Worm (Caenorhabditis elegans) whole organism, L1 larva: ENCODE data around the gene F35H10.3.
A peak's percentile ranks its signal among the peaks of the same experiment; 100 is the strongest.

Experiments
- C16A3.4 ChIP-seq: fragments of 150-350 bp; optimal IDR thresholded peaks from 2 replicates; lab custom pipeline; 2014; ENCODE audit warnings: missing biosample characterization, missing genetic modification characterization
- Y116A8C.19 ChIP-seq: sonication (generic microtip); optimal IDR thresholded peaks from 2 replicates; lab custom pipeline; 2016; ENCODE audit warnings: missing compliant biosample characterization, missing genetic modification characterization, borderline replicate concordance
- alr-1 ChIP-seq: fragments of 200-800 bp; sonication (Bioruptor generic); optimal IDR thresholded peaks from 2 replicates; lab custom pipeline; 2018; ENCODE audit warnings: borderline replicate concordance, mild to moderate bottlenecking, missing genetic modification characterization, missing compliant biosample characterization
- blmp-1 ChIP-seq: fragments of 150-350 bp; optimal IDR thresholded peaks from 2 replicates; lab custom pipeline; 2014; ENCODE audit warnings: missing biosample characterization, missing genetic modification characterization
- ceh-63 ChIP-seq: fragments of 200-800 bp; sonication (Bioruptor generic); optimal IDR thresholded peaks from 2 replicates; lab custom pipeline; 2018; ENCODE audit warnings: mild to moderate bottlenecking, missing genetic modification characterization, missing compliant biosample characterization
- ceh-8 ChIP-seq: fragments of 200-800 bp; sonication (Bioruptor generic); optimal IDR thresholded peaks from 2 replicates; lab custom pipeline; 2018; ENCODE audit warnings: mild to moderate bottlenecking, missing genetic modification characterization, moderate library complexity, missing compliant biosample characterization
- ceh-82 ChIP-seq, 3 experiments: fragments of 150-350 bp in 1 of 3; sonication (generic microtip) in 2 of 3; optimal IDR thresholded peaks; 2 replicates each; lab custom pipeline; 2014 to 2017; ENCODE audit warnings: missing biosample characterization in 3 of 3, missing genetic modification characterization in 3 of 3
- ceh-90 ChIP-seq: sonication (generic microtip); optimal IDR thresholded peaks from 2 replicates; lab custom pipeline; 2016; ENCODE audit warnings: missing genetic modification characterization, missing compliant biosample characterization
- ces-1 ChIP-seq: fragments of 150-350 bp; optimal IDR thresholded peaks from 2 replicates; lab custom pipeline; 2014; ENCODE audit warnings: missing biosample characterization, missing genetic modification reagents, missing genetic modification characterization
- dsc-1 ChIP-seq: sonication (generic microtip); optimal IDR thresholded peaks from 2 replicates; lab custom pipeline; 2016; ENCODE audit warnings: mild to moderate bottlenecking, missing genetic modification characterization, missing compliant biosample characterization
- efl-3 ChIP-seq: fragments of 200-800 bp; sonication (Bioruptor generic); optimal IDR thresholded peaks from 2 replicates; lab custom pipeline; 2018; ENCODE audit warnings: mild to moderate bottlenecking, missing genetic modification characterization, missing compliant biosample characterization
- egl-27 ChIP-seq, 2 experiments: fragments of 150-350 bp in 1 of 2; sonication (generic microtip); optimal IDR thresholded peaks; 3 replicates each; lab custom pipeline; 2017 to 2018; ENCODE audit warnings: missing biosample characterization in 2 of 2, missing genetic modification characterization in 2 of 2, missing genetic modification reagents in 2 of 2
- elt-2 ChIP-seq: sonication (generic microtip); optimal IDR thresholded peaks from 2 replicates; lab custom pipeline; 2016; ENCODE audit warnings: missing genetic modification characterization, mild to moderate bottlenecking, inconsistent platforms, missing compliant biosample characterization, missing genetic modification reagents
- elt-3 ChIP-seq, 6 experiments: fragments of 150-350 bp in 1 of 6; sonication (generic microtip); optimal IDR thresholded peaks; 2 replicates each; lab custom pipeline; 2017 to 2018; ENCODE audit warnings: missing biosample characterization in 6 of 6, missing genetic modification characterization in 6 of 6, inconsistent platforms in 1 of 6
- ets-5 ChIP-seq: fragments of 200-800 bp; sonication (Bioruptor generic); IDR thresholded peaks from 2 replicates; pipeline ENCODE4 v1.3.6; 2022; ENCODE audit warnings: missing genetic modification characterization, missing compliant biosample characterization
- fkh-10 ChIP-seq: sonication (generic microtip); optimal IDR thresholded peaks from 2 replicates; lab custom pipeline; 2017; ENCODE audit warnings: missing biosample characterization, missing genetic modification reagents, missing genetic modification characterization
- fkh-4 ChIP-seq: sonication (generic microtip); optimal IDR thresholded peaks from 2 replicates; lab custom pipeline; 2016; ENCODE audit warnings: missing compliant biosample characterization, missing genetic modification characterization, borderline replicate concordance
- grh-1 ChIP-seq: fragments of 200-800 bp; sonication (Bioruptor generic); IDR thresholded peaks from 2 replicates; pipeline ENCODE4 v1.3.6; 2022; ENCODE audit warnings: missing genetic modification reagents, missing genetic modification characterization, missing compliant biosample characterization
- hpl-2 ChIP-seq: fragments of 150-350 bp; optimal IDR thresholded peaks from 2 replicates; lab custom pipeline; 2014; ENCODE audit warnings: missing biosample characterization, missing genetic modification reagents, missing genetic modification characterization
- isw-1 ChIP-seq: fragments of 200-800 bp; sonication (Bioruptor generic); IDR thresholded peaks from 2 replicates; pipeline ENCODE4 v1.3.6; 2022; ENCODE audit warnings: missing genetic modification characterization, missing compliant biosample characterization
- lin-13 ChIP-seq: fragments of 150-350 bp; optimal IDR thresholded peaks from 2 replicates; lab custom pipeline; 2014; ENCODE audit warnings: missing biosample characterization, missing genetic modification reagents, missing genetic modification characterization
- lin-14 ChIP-seq: fragments of 200-800 bp; sonication (Bioruptor generic); optimal IDR thresholded peaks from 2 replicates; lab custom pipeline; 2018; ENCODE audit warnings: mild to moderate bottlenecking, missing genetic modification characterization, moderate library complexity, missing compliant biosample characterization
- lin-39 ChIP-seq: fragments of 150-350 bp; optimal IDR thresholded peaks from 2 replicates; lab custom pipeline; 2014; ENCODE audit warnings: missing biosample characterization, missing genetic modification reagents, missing genetic modification characterization
- mab-9 ChIP-seq: fragments of 200-800 bp; sonication (Bioruptor generic); IDR thresholded peaks from 2 replicates; pipeline ENCODE4 v1.3.6; 2022; ENCODE audit warnings: missing genetic modification reagents, missing genetic modification characterization, missing compliant biosample characterization
- mdl-1 ChIP-seq, 2 experiments: fragments of 150-350 bp; optimal IDR thresholded peaks; 2 replicates each; lab custom pipeline; 2014 to 2017; ENCODE audit warnings: missing biosample characterization in 2 of 2, missing genetic modification characterization in 2 of 2, inconsistent platforms in 1 of 2
- mep-1 ChIP-seq: fragments of 150-350 bp; optimal IDR thresholded peaks from 2 replicates; lab custom pipeline; 2014; ENCODE audit warnings: missing biosample characterization, missing genetic modification characterization
- nhr-11 ChIP-seq: fragments of 150-350 bp; optimal IDR thresholded peaks from 2 replicates; lab custom pipeline; 2014; ENCODE audit warnings: missing biosample characterization, missing genetic modification characterization
- nhr-20 ChIP-seq: sonication (generic microtip); optimal IDR thresholded peaks from 2 replicates; lab custom pipeline; 2016; ENCODE audit warnings: mild to moderate bottlenecking, missing genetic modification characterization, missing compliant biosample characterization
- nhr-237 ChIP-seq: fragments of 150-350 bp; optimal IDR thresholded peaks from 2 replicates; lab custom pipeline; 2014; ENCODE audit warnings: missing biosample characterization, missing genetic modification characterization
- nhr-28 ChIP-seq: fragments of 150-350 bp; optimal IDR thresholded peaks from 2 replicates; lab custom pipeline; 2014; ENCODE audit warnings: missing biosample characterization, missing genetic modification characterization
- nhr-85 ChIP-seq: sonication (generic microtip); peaks from one replicate; lab custom pipeline; 2016; ENCODE audit warnings: missing genetic modification characterization, inconsistent platforms, missing compliant biosample characterization
- nhr-90 ChIP-seq: sonication (generic microtip); optimal IDR thresholded peaks from 2 replicates; lab custom pipeline; 2016; ENCODE audit warnings: mild to moderate bottlenecking, missing genetic modification characterization, missing compliant biosample characterization; ENCODE audit not compliant: poor library complexity
- pag-3 ChIP-seq: sonication (generic microtip); optimal IDR thresholded peaks from 2 replicates; lab custom pipeline; 2017; ENCODE audit warnings: missing genetic modification characterization, mild to moderate bottlenecking, missing compliant biosample characterization, antibody characterized with exemption, borderline replicate concordance; ENCODE audit not compliant: insufficient read depth
- pax-3 ChIP-seq: fragments of 200-800 bp; sonication (Bioruptor generic); optimal IDR thresholded peaks from 2 replicates; lab custom pipeline; 2018; ENCODE audit warnings: mild to moderate bottlenecking, missing genetic modification characterization, moderate library complexity, missing compliant biosample characterization
- pqm-1 ChIP-seq: sonication (generic microtip); optimal IDR thresholded peaks from 3 replicates; lab custom pipeline; 2017; ENCODE audit warnings: missing biosample characterization, missing genetic modification characterization
- skn-1 ChIP-seq: fragments of 150-350 bp; optimal IDR thresholded peaks from 2 replicates; lab custom pipeline; 2014; ENCODE audit warnings: missing biosample characterization, missing genetic modification characterization
- snpc-4 ChIP-seq: fragments of 150-350 bp; optimal IDR thresholded peaks from 2 replicates; lab custom pipeline; 2014; ENCODE audit warnings: missing biosample characterization, missing genetic modification characterization
- sptf-1 ChIP-seq: fragments of 150-350 bp; optimal IDR thresholded peaks from 2 replicates; lab custom pipeline; 2014; ENCODE audit warnings: missing biosample characterization, missing genetic modification characterization
- sup-37 ChIP-seq: fragments of 200-800 bp; sonication (Bioruptor generic); optimal IDR thresholded peaks from 2 replicates; lab custom pipeline; 2018; ENCODE audit warnings: mild to moderate bottlenecking, missing genetic modification characterization, missing compliant biosample characterization
- swsn-7 ChIP-seq: sonication (generic microtip); optimal IDR thresholded peaks from 2 replicates; lab custom pipeline; 2016; ENCODE audit warnings: missing genetic modification characterization, missing compliant biosample characterization
- tlp-1 ChIP-seq: fragments of 150-350 bp; optimal IDR thresholded peaks from 2 replicates; lab custom pipeline; 2014; ENCODE audit warnings: missing biosample characterization, missing genetic modification characterization
- unc-86 ChIP-seq: sonication (generic microtip); optimal IDR thresholded peaks from 2 replicates; lab custom pipeline; 2016; ENCODE audit warnings: missing genetic modification characterization, missing compliant biosample characterization
- xbp-1 ChIP-seq: sonication (generic microtip); optimal IDR thresholded peaks from 2 replicates; lab custom pipeline; 2016; ENCODE audit warnings: missing genetic modification characterization, missing compliant biosample characterization
- zip-4 ChIP-seq: fragments of 200-800 bp; sonication (Bioruptor generic); optimal IDR thresholded peaks from 2 replicates; lab custom pipeline; 2018; ENCODE audit warnings: mild to moderate bottlenecking, missing genetic modification characterization, moderate library complexity, missing compliant biosample characterization
- ztf-4 ChIP-seq: fragments of 150-350 bp; optimal IDR thresholded peaks from 2 replicates; lab custom pipeline; 2014; ENCODE audit warnings: missing biosample characterization, missing genetic modification characterization

F35H10.3 gene

DNA sequence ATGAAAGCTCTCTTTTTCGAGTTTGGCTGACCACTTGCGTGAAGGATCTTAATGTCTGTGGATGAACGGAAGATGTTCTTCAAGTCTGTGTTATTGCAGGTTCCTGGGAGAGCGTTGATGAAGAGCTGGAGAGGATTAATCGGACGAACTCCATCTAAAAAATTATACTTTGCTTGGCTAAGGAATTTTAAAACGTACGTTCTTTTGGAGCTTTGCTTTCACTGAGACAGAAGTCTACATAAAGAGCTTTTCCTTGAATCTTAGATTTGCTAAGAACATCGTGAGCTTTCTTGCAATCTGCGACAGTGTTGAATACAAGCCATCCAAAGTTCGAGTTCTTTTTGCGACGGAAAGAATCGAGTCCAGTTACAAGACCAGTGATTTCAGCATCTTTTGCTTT is 38.5 kb upstream of the F35H10.3 start:
- TF ChIP-seq lin-39 (tag; lab: Kevin White, UChicago) (no peak), ceh-82 (tag; optimal IDR thresholded peaks at IDR 0.05; lab: Kevin White, UChicago) (no peak), blmp-1 (tag; lab: Kevin White, UChicago) (no peak), nhr-237 (tag; lab: Kevin White, UChicago) (no peak), fkh-4 (tag; lab: Kevin White, UChicago) (no peak), nhr-28 (tag; lab: Kevin White, UChicago) (no peak), pax-3 (tag; lab: Kevin White, UChicago) (no peak), lin-14 (GFP tag; lab: Kevin White, UChicago) (no peak), nhr-11 (no peak)

DNA sequence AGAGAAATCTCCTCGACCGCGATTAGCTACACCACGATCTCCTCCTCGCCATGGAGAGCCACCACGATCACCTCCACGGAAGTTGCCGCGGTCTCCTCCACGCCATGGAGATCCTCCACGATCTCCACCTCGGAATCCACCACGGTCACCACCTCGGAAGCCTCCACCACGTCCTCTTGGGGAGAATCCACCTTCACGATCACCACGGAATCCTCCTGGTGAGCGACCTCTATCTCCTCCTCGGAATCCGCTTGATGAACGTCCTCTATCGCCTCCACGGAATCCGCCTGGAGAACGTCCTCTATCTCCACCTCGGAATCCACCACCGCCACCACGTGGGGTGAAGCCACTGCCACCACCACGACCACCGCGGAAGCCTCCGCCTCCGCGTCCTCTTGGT is 36.7 kb upstream of the F35H10.3 start:
- TF ChIP-seq swsn-7 (tag; lab: Kevin White, UChicago) (no peak), ceh-8 (GFP tag; lab: Kevin White, UChicago) (peak; percentile 1)

DNA sequence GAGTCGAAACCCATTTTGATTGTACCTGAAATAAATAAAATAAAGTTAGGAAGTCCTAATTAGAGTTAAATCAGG is 36.4 kb upstream of the F35H10.3 start, which contains the start of gene nucl-1:
Gene nucl-1 (minus strand): TSS at position 26 of the 75 bp plus-strand sequence.
- TF ChIP-seq ets-5 (GFP tag; lab: Robert Waterston, UW) (no peak), mep-1 (tag; lab: Kevin White, UChicago) (no peak), nhr-20 (tag; lab: Kevin White, UChicago) (no peak), hpl-2 (no peak), grh-1 (GFP tag; lab: Robert Waterston, UW) (no peak), fkh-4 (tag; lab: Kevin White, UChicago) (no peak), pag-3 (tag; lab: Kevin White, UChicago) (no peak), ceh-63 (GFP tag; lab: Kevin White, UChicago) (no peak), nhr-11 (no peak), ceh-8 (GFP tag; lab: Kevin White, UChicago) (no peak), lin-14 (GFP tag; lab: Kevin White, UChicago) (no peak), egl-27 (tag; optimal IDR thresholded peaks at IDR 0.05; lab: Kevin White, UChicago) (no peak), sptf-1 (tag; lab: Kevin White, UChicago) (no peak)
- TF ChIP-seq, all 84 proteins: peak for 0

DNA sequence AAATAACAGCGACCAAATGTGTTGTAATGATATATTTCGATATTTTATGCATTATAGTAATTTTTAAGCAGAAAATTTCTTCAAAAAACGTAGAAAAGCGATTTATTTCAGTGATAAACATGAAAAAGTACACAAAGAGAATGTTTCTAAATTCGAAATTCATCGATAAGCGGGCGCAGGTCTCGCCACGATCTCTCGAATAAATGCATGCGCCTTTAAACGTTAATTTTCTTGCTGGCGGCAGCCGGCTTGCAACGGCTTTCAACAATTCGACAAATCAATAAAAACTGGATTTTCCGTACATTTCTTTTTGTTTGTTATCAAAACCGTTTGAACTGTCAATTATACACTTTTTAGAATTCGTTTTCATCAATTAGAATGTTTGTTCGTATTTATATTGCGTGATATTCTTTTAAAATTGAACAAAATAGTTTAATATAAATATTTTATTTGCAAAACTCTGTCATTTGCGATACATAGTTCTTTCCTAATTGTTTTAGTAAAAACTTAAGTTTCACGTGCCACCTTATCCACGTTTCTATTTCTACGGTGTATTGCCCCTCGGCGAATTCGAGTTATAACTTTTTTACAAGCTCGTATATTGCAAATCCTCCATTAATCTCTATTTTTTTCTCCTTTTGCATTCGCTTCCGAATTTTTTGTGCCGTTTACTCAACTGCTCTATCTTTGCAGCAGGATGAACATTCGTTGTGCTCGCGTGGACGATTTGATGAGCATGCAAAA is 36.0 kb upstream of the F35H10.3 start, which contains the start of gene daf-31:
Gene daf-31 (plus strand): TSS at position 694 of the 744 bp plus-strand sequence.
- TF ChIP-seq ztf-4 (tag; lab: Kevin White, UChicago): no peak
- TF ChIP-seq snpc-4 (tag; lab: Kevin White, UChicago): peak; percentile 14
- no peak for TF ChIP-seq elt-2
- no peak for TF ChIP-seq lin-13 (GFP tag; lab: Kevin White, UChicago)
- TF ChIP-seq nhr-90 (tag; lab: Kevin White, UChicago): peak; percentile 6
- TF ChIP-seq dsc-1 (tag; lab: Kevin White, UChicago): peak; percentile 35
- no peak for TF ChIP-seq Y116A8C.19
- TF ChIP-seq mab-9: no peak
- peak in 1 of 6 experiments; percentile 57 for TF ChIP-seq elt-3 (tag; optimal IDR thresholded peaks at IDR 0.05; lab: Kevin White, UChicago)
- no peak for TF ChIP-seq sup-37
- TF ChIP-seq isw-1 (GFP tag; lab: Robert Waterston, UW): peak; percentile 50
- TF ChIP-seq xbp-1 (tag; lab: Kevin White, UChicago): peak; percentile 39
- no peak for TF ChIP-seq pax-3 (tag; lab: Kevin White, UChicago)
- TF ChIP-seq lin-39 (tag; lab: Kevin White, UChicago): no peak
- no peak for TF ChIP-seq nhr-28 (tag; lab: Kevin White, UChicago)
- TF ChIP-seq fkh-10 (GFP tag; lab: Kevin White, UChicago): no peak
- no peak for TF ChIP-seq zip-4 (GFP tag; lab: Kevin White, UChicago)
- no peak for TF ChIP-seq unc-86
- no peak for TF ChIP-seq nhr-85
- peak; percentile 2 for TF ChIP-seq skn-1 (tag; lab: Kevin White, UChicago)
- TF ChIP-seq ceh-63 (GFP tag; lab: Kevin White, UChicago): no peak
- TF ChIP-seq grh-1 (GFP tag; lab: Robert Waterston, UW): no peak
- TF ChIP-seq C16A3.4: peak; percentile 60
- TF ChIP-seq tlp-1 (tag; lab: Kevin White, UChicago): no peak
- TF ChIP-seq alr-1: no peak
- no peak for TF ChIP-seq fkh-4 (tag; lab: Kevin White, UChicago)
- TF ChIP-seq ceh-90 (tag; lab: Kevin White, UChicago): no peak
- no peak for TF ChIP-seq pqm-1 (tag; lab: Kevin White, UChicago)
- peak in 1 of 2 experiments; percentile 20 for TF ChIP-seq mdl-1 (tag; optimal IDR thresholded peaks at IDR 0.05; lab: Kevin White, UChicago)
- no peak for TF ChIP-seq ets-5 (GFP tag; lab: Robert Waterston, UW)
- TF ChIP-seq efl-3 (GFP tag; lab: Kevin White, UChicago): no peak
- TF ChIP-seq ces-1: no peak
